Worm (Caenorhabditis elegans) whole organism, mixed stage, embryonic: ENCODE results near the gene ttr-8.

Experiments
- ceh-83 ChIP-seq: fragments of 200-800 bp; sonication (Bioruptor generic); optimal IDR thresholded peaks from 2 replicates; lab custom pipeline; 2018; ENCODE audit warnings: mild to moderate bottlenecking, missing genetic modification characterization, missing compliant biosample characterization
- lin-13 ChIP-seq: fragments of 150-350 bp; optimal IDR thresholded peaks from 2 replicates; lab custom pipeline; 2014; ENCODE audit warnings: missing biosample characterization, missing genetic modification characterization
- mab-5 ChIP-seq: fragments of 150-350 bp; optimal IDR thresholded peaks from 2 replicates; lab custom pipeline; 2014; ENCODE audit warnings: missing biosample characterization, missing genetic modification characterization
- mep-1 ChIP-seq: fragments of 150-350 bp; optimal IDR thresholded peaks from 2 replicates; lab custom pipeline; 2017; ENCODE audit warnings: missing biosample characterization, missing genetic modification reagents, missing genetic modification characterization, inconsistent platforms
- mls-2 ChIP-seq: sonication (generic microtip); optimal IDR thresholded peaks from 2 replicates; lab custom pipeline; 2016; ENCODE audit warnings: mild to moderate bottlenecking, missing genetic modification characterization, moderate library complexity, missing compliant biosample characterization
- nhr-237 ChIP-seq: fragments of 150-350 bp; optimal IDR thresholded peaks from 2 replicates; lab custom pipeline; 2014; ENCODE audit warnings: missing biosample characterization, missing genetic modification characterization
- pha-4 ChIP-seq: fragments of 150-350 bp; optimal IDR thresholded peaks from 2 replicates; lab custom pipeline; 2018; ENCODE audit warnings: missing biosample characterization, missing genetic modification reagents, missing genetic modification characterization
- unc-39 ChIP-seq: fragments of 150-350 bp; optimal IDR thresholded peaks from 2 replicates; lab custom pipeline; 2014; ENCODE audit warnings: missing biosample characterization, missing genetic modification characterization
- ztf-11 ChIP-seq: fragments of 150-350 bp; optimal IDR thresholded peaks from 2 replicates; lab custom pipeline; 2014; ENCODE audit warnings: missing biosample characterization, missing genetic modification characterization

ce11 chrIII:7558658-7559057 lies 6.5 kb downstream of the ttr-8 start:
- TF ChIP-seq mls-2 (tag; lab: Kevin White, UChicago) (peak; percentile 6), mab-5 (tag; lab: Kevin White, UChicago) (no peak), mep-1 (tag; lab: Kevin White, UChicago) (no peak), nhr-237 (tag; lab: Kevin White, UChicago) (no peak), ceh-83 (GFP tag; lab: Kevin White, UChicago) (no peak), unc-39 (tag; lab: Kevin White, UChicago) (no peak), lin-13 (tag; lab: Kevin White, UChicago) (no peak), pha-4 (tag; lab: Kevin White, UChicago) (no peak), ztf-11 (no peak)
